Fruit fly (Drosophila melanogaster) Kc167 (cell line): ENCODE data around the gene CG11247.

Experiments
- Sin3A ChIP-seq: fragments of >200 bp; optimal IDR thresholded peaks from 2 replicates; lab custom pipeline; 2018; ENCODE audit warnings: missing external identifiers
- h ChIP-seq: fragments of >200 bp; optimal IDR thresholded peaks from 3 replicates; lab custom pipeline; 2018; ENCODE audit warnings: missing external identifiers
- psq ChIP-seq: fragments of >200 bp; optimal IDR thresholded peaks from 2 replicates; lab custom pipeline; 2017; ENCODE audit warnings: missing external identifiers

dm6 chr3L:21700945-21701344, 27.7 kb downstream of the CG11247 start:
- TF ChIP-seq Sin3A (lab: Kevin White, UChicago) (no peak), h (no peak), psq (lab: Kevin White, UChicago) (no peak)
